Worm (Caenorhabditis elegans): ENCODE results near the gene snf-3.

DNA sequence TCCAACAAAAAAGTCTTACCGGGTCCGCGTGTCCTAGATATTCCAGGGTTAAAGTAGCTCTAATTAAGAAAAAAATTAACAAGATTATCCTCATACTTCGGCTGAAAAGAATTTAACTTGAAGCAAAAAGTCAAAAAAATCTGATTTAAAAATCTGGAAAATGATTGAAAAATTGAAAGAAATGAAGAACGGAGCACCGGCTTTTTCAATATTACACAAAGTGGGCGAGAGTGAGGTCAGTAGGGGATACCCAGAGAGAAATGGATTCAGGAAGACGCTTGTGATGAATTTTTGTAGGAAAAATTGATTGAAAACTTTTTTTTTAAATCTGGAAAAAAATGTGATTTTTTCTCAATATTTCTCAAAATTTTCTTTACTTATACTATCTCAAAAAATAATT lies 8.9 kb downstream of the snf-3 start, which contains the start of gene pho-14:
- TF ChIP-seq ref-1 (GFP tag; conservative IDR thresholded peaks at IDR 0.05) (no peak), klf-2 (GFP tag; conservative IDR thresholded peaks at IDR 0.05) (no peak), med-1 (GFP tag; optimal IDR thresholded peaks at IDR 0.05; ENCODE audit: insufficient read depth) (no peak), ztf-29 (GFP tag; IDR thresholded peaks at IDR 0.05) (no peak), flt-1 (GFP tag; IDR thresholded peaks at IDR 0.05) (no peak), tab-1 (GFP tag; IDR thresholded peaks at IDR 0.05) (no peak), ztf-23 (GFP tag; IDR thresholded peaks at IDR 0.05) (no peak)

Measured in whole organism, midembryonic.